Worm (Caenorhabditis elegans): Measurements from ENCODE around the gene npr-21.

DNA sequence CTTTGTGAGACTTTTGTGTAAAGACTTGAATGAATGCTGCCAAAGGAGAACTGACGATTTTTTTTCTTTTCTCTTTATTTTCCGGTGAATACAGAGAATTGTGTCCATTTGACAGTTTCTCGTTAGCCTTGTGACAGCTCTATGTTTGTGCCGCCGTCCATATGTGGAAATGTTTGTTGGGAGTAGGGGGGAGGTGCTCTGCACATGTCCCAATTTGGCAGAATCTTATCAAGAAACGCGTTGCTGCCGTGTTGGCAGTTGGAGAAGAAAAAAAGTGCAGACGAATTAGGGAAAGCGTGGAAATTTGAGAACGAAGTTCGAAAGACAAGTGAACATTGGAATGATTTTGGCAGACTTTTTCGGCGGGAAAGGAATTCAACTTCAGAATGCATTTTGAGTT lies 40.1 kb upstream of the npr-21 start:
- TF ChIP-seq elt-1 (tag; optimal IDR thresholded peaks at IDR 0.05) (no peak), nhr-11 (tag; optimal IDR thresholded peaks at IDR 0.05) (no peak), eor-1 (tag; optimal IDR thresholded peaks at IDR 0.05) (no peak), unc-62 (GFP tag; optimal IDR thresholded peaks at IDR 0.05) (no peak), pqm-1 (tag; optimal IDR thresholded peaks at IDR 0.05) (no peak), nhr-76 (tag; optimal IDR thresholded peaks at IDR 0.05) (no peak), zag-1 (tag; optimal IDR thresholded peaks at IDR 0.05) (no peak), aly-2 (tag; optimal IDR thresholded peaks at IDR 0.05) (no peak), lin-39 (tag; optimal IDR thresholded peaks at IDR 0.05) (no peak)

All from whole organism, L3 larva.